Worm (Caenorhabditis elegans) whole organism, midembryonic: Measurements from ENCODE around the gene B0303.16.

Experiments
- flt-1 ChIP-seq: fragments of 200-800 bp; sonication (Bioruptor generic); IDR thresholded peaks from 2 replicates; pipeline ENCODE4 v1.3.6; 2022; ENCODE audit warnings: missing genetic modification characterization, missing compliant biosample characterization
- klf-2 ChIP-seq: fragments of 200-800 bp; sonication (Bioruptor generic); conservative IDR thresholded peaks from 2 replicates; pipeline ENCODE4 v1.3.6; 2022; ENCODE audit warnings: missing genetic modification reagents, missing genetic modification characterization, missing compliant biosample characterization
- ztf-23 ChIP-seq: fragments of 200-800 bp; sonication (Bioruptor generic); IDR thresholded peaks from 2 replicates; pipeline ENCODE4 v1.3.6; 2022; ENCODE audit warnings: missing genetic modification reagents, missing genetic modification characterization, missing compliant biosample characterization

DNA sequence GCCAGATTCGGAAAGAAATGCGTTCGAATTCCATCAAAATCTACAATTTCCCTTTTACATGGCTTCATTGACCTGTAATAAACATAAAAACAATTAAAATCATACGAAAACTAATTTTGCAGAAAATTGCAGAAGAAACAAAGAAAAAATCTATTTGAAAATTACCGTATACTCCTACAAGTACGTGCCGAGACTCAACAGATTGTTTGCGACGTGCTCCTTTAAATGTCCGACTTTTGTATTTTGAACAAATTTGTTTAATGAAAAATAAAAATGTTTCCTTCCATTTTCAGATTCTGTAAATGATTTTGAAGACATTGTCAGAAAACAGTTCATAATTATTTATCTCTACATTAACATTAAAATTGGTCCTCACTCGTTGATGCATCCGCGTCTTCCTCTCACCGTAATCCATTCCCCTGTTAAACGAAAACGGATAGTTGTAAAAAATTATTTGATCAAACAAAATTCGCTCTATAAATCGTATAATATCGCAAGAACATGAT, 29.8 kb upstream of the B0303.16 start, which contains the start of gene pgl-2:
- no peak for TF ChIP-seq ztf-23 (GFP tag; lab: Robert Waterston, UW)
- TF ChIP-seq flt-1 (GFP tag; lab: Robert Waterston, UW), result no peak
- TF ChIP-seq klf-2 (GFP tag; lab: Robert Waterston, UW), result no peak
